Worm (Caenorhabditis elegans): Measurements from ENCODE around the gene Y38F1A.1.

The Y38F1A.1 gene

DNA sequence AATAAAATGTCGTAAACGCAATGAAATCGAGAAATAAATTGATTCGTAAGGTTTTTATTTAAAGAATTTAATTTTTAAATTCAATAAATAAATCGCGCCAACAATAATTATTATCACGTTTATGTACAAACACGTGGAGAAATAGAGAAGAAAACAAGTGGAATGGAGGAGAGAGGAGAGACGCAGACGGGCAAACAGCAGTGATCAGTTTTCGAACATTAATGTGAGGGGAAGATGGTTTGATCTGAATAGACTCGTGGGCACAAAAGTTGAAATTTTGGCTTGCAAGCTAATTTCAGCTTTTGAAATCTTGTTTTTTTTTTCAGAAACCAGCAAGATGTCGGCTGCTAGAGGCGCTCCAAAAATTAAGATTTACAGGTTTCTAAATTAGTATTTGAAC, 41.7 kb upstream of the Y38F1A.1 start, which contains the start of gene hphd-1 (continued):
- TF ChIP-seq nhr-10 (tag; optimal IDR thresholded peaks at IDR 0.05), result peak; percentile 83
- peak; percentile 89 for TF ChIP-seq php-3 (GFP tag; IDR thresholded peaks at IDR 0.05)
- TF ChIP-seq nhr-11 (tag; optimal IDR thresholded peaks at IDR 0.05), result no peak
- TF ChIP-seq lin-38 (GFP tag; IDR thresholded peaks at IDR 0.05), result no peak
- TF ChIP-seq lsy-2 (tag; optimal IDR thresholded peaks at IDR 0.05), result peak in 1 of 2 experiments; percentile 71
- peak; percentile 59 for TF ChIP-seq nhr-77 (tag; optimal IDR thresholded peaks at IDR 0.05)
- peak in 1 of 2 experiments; percentile 68 for TF ChIP-seq hif-1 (tag; optimal IDR thresholded peaks at IDR 0.05)
- no peak for TF ChIP-seq sdz-12 (GFP tag; optimal IDR thresholded peaks at IDR 0.05)

DNA sequence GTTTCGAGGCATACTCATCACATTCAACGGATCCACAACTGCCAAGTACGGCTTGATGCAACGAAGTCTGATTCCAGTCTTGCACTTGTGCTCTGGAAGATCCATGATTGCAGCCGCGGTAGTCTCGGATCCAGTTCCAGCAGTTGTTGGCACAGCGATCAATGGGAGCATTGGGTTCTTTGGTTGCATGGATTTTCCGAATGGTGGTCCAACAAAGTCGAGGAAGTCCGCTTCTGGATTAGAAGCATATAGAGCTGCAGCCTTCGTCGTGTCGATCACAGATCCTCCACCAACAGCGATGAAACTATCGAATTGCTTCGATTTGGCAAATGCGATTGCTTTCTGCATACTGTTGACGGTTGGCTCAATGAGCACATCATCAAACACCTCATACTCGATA, 40.8 kb upstream of the Y38F1A.1 start:
- 0 out of 2 replicates have a peak, but pooled peaks have one; percentile 9 for TF ChIP-seq D1046.2 (GFP tag; IDR thresholded peaks at IDR 0.05)
- no peak for TF ChIP-seq zag-1 (tag; optimal IDR thresholded peaks at IDR 0.05)
- TF ChIP-seq ceh-32 (tag; optimal IDR thresholded peaks at IDR 0.05; ENCODE audit: poor library complexity), result no peak
- no peak for TF ChIP-seq F26F4.8 (GFP tag; conservative IDR thresholded peaks at IDR 0.05)
- TF ChIP-seq aha-1 (tag), result peak; percentile 89
- no peak for TF ChIP-seq egl-27 (tag; optimal IDR thresholded peaks at IDR 0.05)
- TF ChIP-seq dmd-8 (GFP tag; IDR thresholded peaks at IDR 0.05), result no peak
- TF ChIP-seq tra-1 (GFP tag; IDR thresholded peaks at IDR 0.05), result no peak
- TF ChIP-seq lim-7 (GFP tag; IDR thresholded peaks at IDR 0.05), result no peak
- 0 out of 2 replicates have a peak, but pooled peaks have one; percentile 30 for TF ChIP-seq mxl-2 (GFP tag; conservative IDR thresholded peaks at IDR 0.05)
- TF ChIP-seq php-3 (GFP tag; IDR thresholded peaks at IDR 0.05), result no peak
- no peak for TF ChIP-seq ctbp-1 (GFP tag; IDR thresholded peaks at IDR 0.05)
- TF ChIP-seq nhr-77 (tag; optimal IDR thresholded peaks at IDR 0.05), result no peak
- no peak for TF ChIP-seq daf-16 (GFP tag; optimal IDR thresholded peaks at IDR 0.05)
- TF ChIP-seq daf-16 (tag; optimal IDR thresholded peaks at IDR 0.05), result no peak
- TF ChIP-seq ztf-11 (tag; optimal IDR thresholded peaks at IDR 0.05), result no peak
- TF ChIP-seq nhr-111 (GFP tag; optimal IDR thresholded peaks at IDR 0.05), result no peak
- TF ChIP-seq lin-15B (tag; optimal IDR thresholded peaks at IDR 0.05), result no peak

DNA sequence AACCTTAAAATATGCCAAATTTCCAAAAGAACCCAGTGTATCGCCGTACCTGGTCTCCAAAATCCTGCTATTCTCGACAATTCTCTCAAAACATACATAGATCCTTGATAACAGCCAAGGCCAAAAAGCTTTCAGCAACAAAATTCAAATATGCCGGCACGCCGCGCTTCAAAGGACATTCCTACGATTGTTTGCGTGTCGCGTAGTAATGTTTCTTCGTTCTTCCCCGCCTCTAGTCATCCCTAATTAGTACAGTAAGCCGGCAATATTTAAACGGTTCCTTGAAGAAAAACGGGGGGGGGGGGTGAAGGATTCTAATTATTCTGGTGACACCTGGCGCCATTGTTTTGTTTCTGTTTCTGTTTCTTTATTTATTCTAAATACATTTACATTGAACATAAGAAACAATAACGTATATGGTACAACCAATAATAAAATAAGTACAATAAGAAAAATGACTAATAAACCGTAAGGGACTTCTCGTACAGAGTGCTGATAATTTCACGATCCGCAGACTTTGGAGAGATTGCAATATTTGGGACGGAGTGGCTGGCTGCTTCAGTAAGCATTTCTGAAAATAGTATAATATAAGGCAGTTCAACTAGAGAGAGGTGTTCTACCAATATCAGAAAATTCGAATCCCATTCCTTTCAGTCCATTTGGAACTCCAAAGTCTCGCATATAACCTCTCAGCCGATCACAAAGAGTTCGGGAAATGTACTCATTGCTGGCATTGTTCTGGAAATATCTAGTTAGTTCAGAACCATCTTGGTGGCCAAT, 39.6 kb upstream of the Y38F1A.1 start:
- TF ChIP-seq nhr-41 (GFP tag; IDR thresholded peaks at IDR 0.05) (no peak), aha-1 (tag) (peak; percentile 73), Y105C5A.15 (GFP tag; IDR thresholded peaks at IDR 0.05) (no peak), gei-8 (GFP tag; optimal IDR thresholded peaks at IDR 0.05) (no peak), zfp-3 (GFP tag; conservative IDR thresholded peaks at IDR 0.05) (peak; percentile 88), Y48G9A.11 (GFP tag; IDR thresholded peaks at IDR 0.05) (0 out of 2 replicates have a peak, but pooled peaks have one; percentile 19), zfp-2 (tag; optimal IDR thresholded peaks at IDR 0.05) (no peak), snpc-1.2 (GFP tag; IDR thresholded peaks at IDR 0.05) (0 out of 2 replicates have a peak, but pooled peaks have one; percentile 24), ceh-28 (tag; optimal IDR thresholded peaks at IDR 0.05) (no peak), aly-2 (tag; optimal IDR thresholded peaks at IDR 0.05) (no peak), hlh-11 (tag; optimal IDR thresholded peaks at IDR 0.05) (peak; percentile 53), hmg-1.1 (GFP tag; IDR thresholded peaks at IDR 0.05) (peak; percentile 30; the same call in 1 of the 2 replicates), F26F4.8 (GFP tag; conservative IDR thresholded peaks at IDR 0.05) (no peak), nhr-111 (GFP tag; optimal IDR thresholded peaks at IDR 0.05) (peak; percentile 18), nhr-42 (GFP tag; IDR thresholded peaks at IDR 0.05) (peak; percentile 24; the same call in 1 of the 2 replicates), T26A8.4 (GFP tag; IDR thresholded peaks at IDR 0.05) (peak; percentile 72), ZK546.5 (tag; optimal IDR thresholded peaks at IDR 0.05) (no peak), lin-38 (GFP tag; IDR thresholded peaks at IDR 0.05) (peak; percentile 71), pha-4 (GFP tag; IDR thresholded peaks at IDR 0.05) (peak; percentile 15; the same call in 1 of the 2 replicates), pha-4 (tag; optimal IDR thresholded peaks at IDR 0.05) (no peak), nhr-102 (tag; optimal IDR thresholded peaks at IDR 0.05) (peak; percentile 65), ceh-82 (tag; optimal IDR thresholded peaks at IDR 0.05) (no peak), madf-9 (GFP tag; conservative IDR thresholded peaks at IDR 0.05) (no peak), unc-62 (GFP tag; optimal IDR thresholded peaks at IDR 0.05 in 1 of 2) (peak in 1 of 2 experiments; percentile 62), unc-62 (tag; optimal IDR thresholded peaks at IDR 0.05) (no peak), mes-2 (tag; optimal IDR thresholded peaks at IDR 0.05; ENCODE audit: poor library complexity, severe bottlenecking) (no peak), lin-15B (tag; optimal IDR thresholded peaks at IDR 0.05) (no peak), daf-16 (GFP tag; optimal IDR thresholded peaks at IDR 0.05) (peak in 1 of 2 experiments; percentile 15), daf-16 (tag; optimal IDR thresholded peaks at IDR 0.05) (peak; percentile 34)

Data from whole organism, L4 larva.